Worm (Caenorhabditis elegans): ENCODE results near the gene rin-1.

DNA sequence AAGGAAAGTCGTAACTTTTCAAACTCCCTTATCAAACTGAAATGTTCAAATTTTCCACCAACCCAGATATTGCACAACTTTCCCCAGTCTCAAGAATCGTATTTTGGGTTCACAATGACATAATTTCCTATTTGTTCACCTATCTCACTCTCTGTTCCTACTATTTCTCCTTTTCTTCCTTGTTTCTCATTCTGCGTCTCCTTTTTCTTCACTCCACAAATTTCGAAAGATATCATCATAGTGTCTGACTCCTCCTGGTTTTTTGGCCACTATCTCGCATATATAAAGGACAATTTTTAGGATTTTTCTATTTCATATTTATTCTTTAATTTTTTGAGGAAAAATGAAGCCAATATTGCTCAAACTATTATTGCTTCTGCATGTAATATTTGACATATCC lies 42.4 kb downstream of the rin-1 start, which contains the start of gene haf-7:
- TF ChIP-seq zag-1 (tag; optimal IDR thresholded peaks at IDR 0.05) = no peak
- TF ChIP-seq elt-2 (tag; optimal IDR thresholded peaks at IDR 0.05) = peak; percentile 54
- TF ChIP-seq lin-39 (tag; optimal IDR thresholded peaks at IDR 0.05) = no peak
- peak; percentile 33 for TF ChIP-seq snpc-4 (tag; optimal IDR thresholded peaks at IDR 0.05)
- TF ChIP-seq mml-1 (tag; optimal IDR thresholded peaks at IDR 0.05) = no peak
- peak; percentile 15 for TF ChIP-seq skn-1 (tag; optimal IDR thresholded peaks at IDR 0.05)

Data from whole organism, L3 larva.